Worm (Caenorhabditis elegans): ENCODE data around the gene W08A12.3.

- TF ChIP-seq F13H6.1 (tag; optimal IDR thresholded peaks at IDR 0.05) = no peak
- no peak for TF ChIP-seq fkh-10 (GFP tag; optimal IDR thresholded peaks at IDR 0.05)
- TF ChIP-seq dve-1 (tag; optimal IDR thresholded peaks at IDR 0.05) = no peak
- TF ChIP-seq tbx-7 (tag; optimal IDR thresholded peaks at IDR 0.05) = no peak
- no peak for TF ChIP-seq rnt-1 (tag; optimal IDR thresholded peaks at IDR 0.05)
These were observed at the start of gene W08A12.3 for ce11 chrV:3682553-3682952.
